Fruit fly (Drosophila melanogaster): ENCODE data around the gene CG11563.

dm6 chr3R:31720112-31720511 lies 16.7 kb upstream of the CG11563 start:
- TF ChIP-seq NfI (GFP tag; optimal IDR thresholded peaks at IDR 0.05) (no peak), gsb (GFP tag; IDR thresholded peaks at IDR 0.05) (no peak), CG32532 (GFP tag; IDR thresholded peaks at IDR 0.05) (no peak), Vsx1 (GFP tag; optimal IDR thresholded peaks at IDR 0.05) (no peak), CG14965 (GFP tag; optimal IDR thresholded peaks at IDR 0.05; ENCODE audit: borderline replicate concordance) (no peak), Myb (GFP tag; optimal IDR thresholded peaks at IDR 0.05) (no peak), slp2 (GFP tag; optimal IDR thresholded peaks at IDR 0.05) (no peak), Dad (GFP tag; optimal IDR thresholded peaks at IDR 0.05) (no peak), Hmr (GFP tag; optimal IDR thresholded peaks at IDR 0.05) (no peak), Tbp (GFP tag; optimal IDR thresholded peaks at IDR 0.05) (no peak)
